Worm (Caenorhabditis elegans): ENCODE results near the gene mtrf-1L.

DNA sequence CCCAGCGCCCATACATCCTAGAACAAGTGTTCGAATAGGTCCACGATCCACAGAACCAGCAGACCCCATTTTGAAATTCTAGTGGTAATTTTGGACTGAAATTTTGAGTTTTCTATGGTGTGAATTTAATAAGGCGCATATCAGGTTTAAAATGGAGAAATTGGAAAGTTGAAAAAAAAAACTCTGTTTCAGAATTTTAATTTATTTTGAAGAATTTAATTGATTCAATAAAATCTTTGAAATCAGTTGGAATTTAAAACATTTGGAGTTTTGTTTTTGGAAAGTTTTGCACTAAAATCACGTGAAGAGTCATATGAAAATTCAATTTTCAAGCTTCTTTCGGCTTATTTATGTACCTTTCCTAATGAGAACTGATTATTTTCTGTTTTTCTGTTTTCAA is 8.6 kb downstream of the mtrf-1L start, which contains the start of gene gpa-18:
- TF ChIP-seq nhr-85 (tag), result no peak
- TF ChIP-seq unc-130 (tag; optimal IDR thresholded peaks at IDR 0.05), result no peak
- no peak for TF ChIP-seq ceh-82 (tag; optimal IDR thresholded peaks at IDR 0.05)
- TF ChIP-seq elt-3 (tag; optimal IDR thresholded peaks at IDR 0.05), result no peak
- no peak for TF ChIP-seq C16A3.4 (tag; optimal IDR thresholded peaks at IDR 0.05)
- no peak for TF ChIP-seq nhr-12 (tag; optimal IDR thresholded peaks at IDR 0.05)
- TF ChIP-seq egl-27 (tag; optimal IDR thresholded peaks at IDR 0.05), result no peak
- TF ChIP-seq ces-1 (GFP tag; optimal IDR thresholded peaks at IDR 0.05), result no peak
- TF ChIP-seq alr-1 (tag; optimal IDR thresholded peaks at IDR 0.05; ENCODE audit: borderline replicate concordance), result no peak
- TF ChIP-seq nhr-76 (tag; optimal IDR thresholded peaks at IDR 0.05), result no peak
